Worm (Caenorhabditis elegans): Measurements from ENCODE around the gene Y5H2A.1.

Gene Y5H2A.1

ce11 chrV:2292240-2292639 is 20.6 kb upstream of the Y5H2A.1 start, which contains the start of gene nhr-115:
Gene nhr-115, plus strand, starts transcription at chrV:2292540.
- TF ChIP-seq snpc-4 (tag; optimal IDR thresholded peaks at IDR 0.05) (no peak), pha-4 (tag; optimal IDR thresholded peaks at IDR 0.05) (no peak), flh-1 (GFP tag; optimal IDR thresholded peaks at IDR 0.05) (no peak), ham-2 (GFP tag; optimal IDR thresholded peaks at IDR 0.05) (no peak), blmp-1 (tag; optimal IDR thresholded peaks at IDR 0.05) (no peak), ztf-11 (tag; optimal IDR thresholded peaks at IDR 0.05) (no peak), hlh-1 (tag; optimal IDR thresholded peaks at IDR 0.05) (no peak), zip-8 (tag; optimal IDR thresholded peaks at IDR 0.05) (no peak), lin-32 (GFP tag; optimal IDR thresholded peaks at IDR 0.05) (no peak), sem-2 (GFP tag; optimal IDR thresholded peaks at IDR 0.05) (no peak), tbx-8 (GFP tag; optimal IDR thresholded peaks at IDR 0.05) (no peak), mab-5 (tag; optimal IDR thresholded peaks at IDR 0.05) (no peak), unc-39 (tag; optimal IDR thresholded peaks at IDR 0.05) (no peak), nhr-12 (tag; optimal IDR thresholded peaks at IDR 0.05) (no peak)

ce11 chrV:2290329-2290728 is 18.7 kb upstream of the Y5H2A.1 start, which contains the start of gene nhr-225:
Gene nhr-225, minus strand, starts transcription at chrV:2290474.
- TF ChIP-seq nhr-2 (tag; optimal IDR thresholded peaks at IDR 0.05) (no peak), unc-120 (tag; optimal IDR thresholded peaks at IDR 0.05; ENCODE audit: poor library complexity, severe bottlenecking) (no peak), cnd-1 (tag; optimal IDR thresholded peaks at IDR 0.05) (no peak), sptf-1 (tag; optimal IDR thresholded peaks at IDR 0.05) (no peak), ceh-39 (tag; optimal IDR thresholded peaks at IDR 0.05) (no peak), sem-2 (GFP tag; optimal IDR thresholded peaks at IDR 0.05) (no peak), ces-1 (GFP tag; optimal IDR thresholded peaks at IDR 0.05) (no peak), lin-32 (GFP tag; optimal IDR thresholded peaks at IDR 0.05) (no peak), pha-4 (tag; optimal IDR thresholded peaks at IDR 0.05) (no peak), lin-13 (tag; optimal IDR thresholded peaks at IDR 0.05) (no peak), unc-62 (GFP tag; optimal IDR thresholded peaks at IDR 0.05) (no peak), flh-1 (GFP tag; optimal IDR thresholded peaks at IDR 0.05) (no peak), hlh-1 (tag; optimal IDR thresholded peaks at IDR 0.05) (no peak), tbx-8 (GFP tag; optimal IDR thresholded peaks at IDR 0.05) (no peak), M03D4.4 (tag; optimal IDR thresholded peaks at IDR 0.05) (no peak), ceh-83 (GFP tag; optimal IDR thresholded peaks at IDR 0.05) (no peak), snpc-4 (tag; optimal IDR thresholded peaks at IDR 0.05) (no peak), lsy-2 (tag; optimal IDR thresholded peaks at IDR 0.05) (no peak)

- TF ChIP-seq ceh-83 (GFP tag; optimal IDR thresholded peaks at IDR 0.05) (no peak), elt-1 (tag; optimal IDR thresholded peaks at IDR 0.05; ENCODE audit: borderline replicate concordance, insufficient read depth) (no peak), bed-3 (GFP tag; optimal IDR thresholded peaks at IDR 0.05) (no peak), ham-2 (GFP tag; optimal IDR thresholded peaks at IDR 0.05) (no peak), nhr-12 (tag; optimal IDR thresholded peaks at IDR 0.05) (no peak), nhr-237 (tag; optimal IDR thresholded peaks at IDR 0.05) (no peak), unc-120 (tag; optimal IDR thresholded peaks at IDR 0.05; ENCODE audit: poor library complexity, severe bottlenecking) (no peak), ces-1 (GFP tag; optimal IDR thresholded peaks at IDR 0.05) (no peak), nhr-2 (tag; optimal IDR thresholded peaks at IDR 0.05) (no peak), drap-1 (GFP tag; optimal IDR thresholded peaks at IDR 0.05) (no peak), ztf-11 (tag; optimal IDR thresholded peaks at IDR 0.05) (no peak), hlh-1 (tag; optimal IDR thresholded peaks at IDR 0.05) (no peak), zip-8 (tag; optimal IDR thresholded peaks at IDR 0.05) (no peak), lin-13 (tag; optimal IDR thresholded peaks at IDR 0.05) (no peak)
Observed at ce11 chrV:2285107-2285506, 13.5 kb upstream of the Y5H2A.1 start, which contains the start of gene nhr-227. Gene nhr-227, plus strand, starts transcription at chrV:2285432.

- TF ChIP-seq pha-4 (tag; optimal IDR thresholded peaks at IDR 0.05) (peak; percentile 14), mep-1 (tag; optimal IDR thresholded peaks at IDR 0.05) (peak; percentile 40), cnd-1 (tag; optimal IDR thresholded peaks at IDR 0.05) (no peak), nhr-237 (tag; optimal IDR thresholded peaks at IDR 0.05) (peak; percentile 34), ztf-11 (tag; optimal IDR thresholded peaks at IDR 0.05) (no peak), nhr-28 (tag; optimal IDR thresholded peaks at IDR 0.05) (no peak), ceh-83 (GFP tag; optimal IDR thresholded peaks at IDR 0.05) (peak; percentile 3), ces-1 (GFP tag; optimal IDR thresholded peaks at IDR 0.05) (peak; percentile 43)
Observed at ce11 chrV:2281499-2281898, 9.8 kb upstream of the Y5H2A.1 start, which contains the start of gene nhr-228. Gene nhr-228, plus strand, starts transcription at chrV:2281759.

- TF ChIP-seq unc-39 (tag; optimal IDR thresholded peaks at IDR 0.05): no peak
- TF ChIP-seq unc-62 (GFP tag; optimal IDR thresholded peaks at IDR 0.05): no peak
- TF ChIP-seq zip-8 (tag; optimal IDR thresholded peaks at IDR 0.05): no peak
- TF ChIP-seq lin-13 (tag; optimal IDR thresholded peaks at IDR 0.05): no peak
- TF ChIP-seq cnd-1 (tag; optimal IDR thresholded peaks at IDR 0.05): no peak
- TF ChIP-seq ces-1 (GFP tag; optimal IDR thresholded peaks at IDR 0.05): peak; percentile 50
- TF ChIP-seq mep-1 (tag; optimal IDR thresholded peaks at IDR 0.05): no peak
- no peak for TF ChIP-seq ztf-11 (tag; optimal IDR thresholded peaks at IDR 0.05)
- TF ChIP-seq nhr-28 (tag; optimal IDR thresholded peaks at IDR 0.05): no peak
- no peak for TF ChIP-seq ceh-43 (GFP tag; optimal IDR thresholded peaks at IDR 0.05)
- TF ChIP-seq sptf-1 (tag; optimal IDR thresholded peaks at IDR 0.05): no peak
- peak; percentile 41 for TF ChIP-seq pha-4 (tag; optimal IDR thresholded peaks at IDR 0.05)
- no peak for TF ChIP-seq mab-5 (tag; optimal IDR thresholded peaks at IDR 0.05)
- TF ChIP-seq mls-2 (tag; optimal IDR thresholded peaks at IDR 0.05): peak; percentile 6
- TF ChIP-seq bed-3 (GFP tag; optimal IDR thresholded peaks at IDR 0.05): no peak
- no peak for TF ChIP-seq lin-32 (GFP tag; optimal IDR thresholded peaks at IDR 0.05)
- TF ChIP-seq M03D4.4 (tag; optimal IDR thresholded peaks at IDR 0.05): no peak
Observed at ce11 chrV:2278543-2278942, 6.9 kb upstream of the Y5H2A.1 start, which contains the start of gene fbxa-137. Gene fbxa-137, plus strand, starts transcription at chrV:2278816.
